Worm (Caenorhabditis elegans): ENCODE results near the gene srw-101.

DNA sequence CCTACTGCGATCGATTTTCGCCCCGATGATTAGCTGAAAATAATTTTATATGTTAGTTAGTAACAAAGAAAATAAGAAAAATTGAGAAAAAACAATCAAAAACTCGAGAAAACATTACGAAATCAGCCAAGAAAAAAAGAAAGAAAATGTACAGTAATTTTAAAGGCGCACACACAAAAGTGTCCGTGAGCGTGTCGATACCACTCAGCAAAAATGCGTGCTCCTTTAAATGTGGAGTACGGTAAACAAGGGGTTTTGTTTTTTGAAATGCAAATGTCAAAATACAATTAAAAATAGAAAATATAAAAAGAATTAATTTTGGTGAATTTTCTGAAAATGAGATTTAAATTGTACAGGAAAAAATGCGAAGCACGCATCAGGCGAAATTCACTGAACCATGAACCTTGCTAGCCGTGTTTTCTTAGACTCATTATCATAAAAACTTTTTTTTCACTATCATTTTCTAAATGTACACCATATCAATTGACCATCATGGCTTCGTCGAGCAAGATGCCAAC is 20.4 kb upstream of the srw-101 start, which contains the start of gene srw-90:
- no peak for TF ChIP-seq lsy-2 (tag; optimal IDR thresholded peaks at IDR 0.05)
- no peak for TF ChIP-seq pha-4 (tag; optimal IDR thresholded peaks at IDR 0.05)
- TF ChIP-seq M03D4.4 (tag; optimal IDR thresholded peaks at IDR 0.05) = no peak
- no peak for TF ChIP-seq mab-5 (tag; optimal IDR thresholded peaks at IDR 0.05)
- no peak for TF ChIP-seq sptf-1 (tag; optimal IDR thresholded peaks at IDR 0.05)
- TF ChIP-seq mep-1 (tag; optimal IDR thresholded peaks at IDR 0.05) = no peak
- TF ChIP-seq elt-3 (tag; optimal IDR thresholded peaks at IDR 0.05) = no peak
- TF ChIP-seq lin-13 (tag; optimal IDR thresholded peaks at IDR 0.05) = no peak
- no peak for TF ChIP-seq drap-1 (GFP tag; optimal IDR thresholded peaks at IDR 0.05)
- no peak for TF ChIP-seq nhr-12 (tag; optimal IDR thresholded peaks at IDR 0.05)
- TF ChIP-seq ztf-11 (tag; optimal IDR thresholded peaks at IDR 0.05) = no peak
